Fruit fly (Drosophila melanogaster) whole organism, pupa: ENCODE results near the gene CG18265.

Experiments used
- CG12605 ChIP-seq: fragments of 200-800 bp; sonication (Bioruptor generic); IDR thresholded peaks from 2 replicates; pipeline ENCODE4 v1.3.6; 2022; ENCODE audit warnings: missing biosample characterization, missing genetic modification characterization
- CG13204 ChIP-seq: fragments of 200-800 bp; sonication (Bioruptor generic); optimal IDR thresholded peaks from 2 replicates; lab custom pipeline; 2018; ENCODE audit warnings: missing biosample characterization, mild to moderate bottlenecking, missing genetic modification characterization, moderate library complexity
- CG14655 ChIP-seq: fragments of 200-800 bp; sonication (Bioruptor generic); optimal IDR thresholded peaks from 3 replicates; lab custom pipeline; 2017; ENCODE audit warnings: mild to moderate bottlenecking, missing biosample characterization, missing genetic modification reagents, missing genetic modification characterization
- CG32121 ChIP-seq: fragments of 200-800 bp; sonication (Bioruptor generic); IDR thresholded peaks from 2 replicates; pipeline ENCODE4 v1.3.6; 2022; ENCODE audit warnings: missing biosample characterization, missing genetic modification characterization
- CG34367 ChIP-seq: fragments of 200-800 bp; sonication (Bioruptor generic); optimal IDR thresholded peaks from 2 replicates; lab custom pipeline; 2018; ENCODE audit warnings: missing biosample characterization, mild to moderate bottlenecking, missing genetic modification characterization
- CG8301 ChIP-seq: fragments of 200-800 bp; sonication (Bioruptor generic); optimal IDR thresholded peaks from 2 replicates; lab custom pipeline; 2018; ENCODE audit warnings: missing biosample characterization, mild to moderate bottlenecking, missing genetic modification characterization
- CG9948 ChIP-seq: fragments of 200-800 bp; sonication (Bioruptor generic); optimal IDR thresholded peaks from 2 replicates; lab custom pipeline; 2018; ENCODE audit warnings: missing biosample characterization, mild to moderate bottlenecking, missing genetic modification characterization, moderate library complexity
- D1 ChIP-seq: fragments of 200-800 bp; sonication (Bioruptor generic); optimal IDR thresholded peaks from 2 replicates; lab custom pipeline; 2018; ENCODE audit warnings: missing biosample characterization, mild to moderate bottlenecking, missing genetic modification characterization, moderate library complexity
- EcR ChIP-seq: fragments of 200-800 bp; sonication (Bioruptor generic); optimal IDR thresholded peaks from 3 replicates; lab custom pipeline; 2019; ENCODE audit warnings: missing biosample characterization, missing genetic modification characterization, mild to moderate bottlenecking, moderate library complexity, missing genetic modification reagents
- Ets98B ChIP-seq: fragments of 200-800 bp; sonication (Bioruptor generic); IDR thresholded peaks from 2 replicates; pipeline ENCODE4 v1.3.6; 2022; ENCODE audit warnings: missing biosample characterization, missing genetic modification characterization
- Pif1A ChIP-seq: fragments of 200-800 bp; sonication (Bioruptor generic); optimal IDR thresholded peaks from 3 replicates; lab custom pipeline; 2016; ENCODE audit warnings: missing biosample characterization, missing genetic modification characterization
- Pif1B ChIP-seq: fragments of 200-800 bp; sonication (Bioruptor generic); optimal IDR thresholded peaks from 3 replicates; lab custom pipeline; 2016; ENCODE audit warnings: missing biosample characterization, missing genetic modification characterization
- fd96Ca ChIP-seq: fragments of 200-800 bp; sonication (Bioruptor generic); IDR thresholded peaks from 3 replicates; pipeline ENCODE4 v1.3.6; 2022; ENCODE audit warnings: missing biosample characterization, missing genetic modification characterization
- gl ChIP-seq: fragments of 200-800 bp; sonication (Bioruptor generic); optimal IDR thresholded peaks from 2 replicates; lab custom pipeline; 2018; ENCODE audit warnings: missing biosample characterization, mild to moderate bottlenecking, missing genetic modification characterization

DNA sequence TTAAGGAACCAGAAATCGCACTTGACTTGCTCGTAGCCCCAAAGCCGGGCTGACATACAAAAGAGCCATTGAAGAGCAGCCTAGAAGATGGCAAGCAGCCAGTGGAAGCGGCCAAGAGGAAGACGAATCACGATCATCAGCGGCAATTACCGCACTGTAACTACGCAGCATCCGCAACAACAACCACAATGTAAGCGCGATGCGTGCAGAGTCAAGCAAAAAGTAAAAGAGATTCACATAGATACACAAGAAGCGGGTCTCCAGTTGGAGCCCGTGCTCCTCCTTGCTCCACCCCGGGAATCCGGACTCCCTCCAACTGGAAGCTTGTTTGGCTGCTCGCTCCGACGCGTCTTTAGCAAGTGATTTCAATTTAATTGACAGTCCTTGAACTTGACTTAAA, 52.4 kb downstream of the CG18265 start:
- TF ChIP-seq EcR (GFP tag; lab: Kevin White, UChicago) = peak; percentile 90
- TF ChIP-seq D1 (tag; lab: Kevin White, UChicago) = no peak
- no peak for TF ChIP-seq Pif1A (GFP tag; lab: Kevin White, UChicago)
- no peak for TF ChIP-seq CG14655 (GFP tag; lab: Kevin White, UChicago)
- peak; percentile 74 for TF ChIP-seq CG13204 (GFP tag; lab: Kevin White, UChicago)
- TF ChIP-seq Ets98B (GFP tag; lab: Robert Waterston, UW) = no peak
- TF ChIP-seq CG32121 = no peak
- no peak for TF ChIP-seq fd96Ca (GFP tag; lab: Robert Waterston, UW)
- TF ChIP-seq CG12605 (GFP tag; lab: Robert Waterston, UW) = no peak
- TF ChIP-seq CG8301 (tag; lab: Kevin White, UChicago) = no peak
- no peak for TF ChIP-seq CG34367 (tag; lab: Kevin White, UChicago)
- no peak for TF ChIP-seq CG9948
- no peak for TF ChIP-seq Pif1B (GFP tag; lab: Kevin White, UChicago)
- no peak for TF ChIP-seq gl
